Worm (Caenorhabditis elegans): Measurements from ENCODE around the gene str-55.

str-55 gene

DNA sequence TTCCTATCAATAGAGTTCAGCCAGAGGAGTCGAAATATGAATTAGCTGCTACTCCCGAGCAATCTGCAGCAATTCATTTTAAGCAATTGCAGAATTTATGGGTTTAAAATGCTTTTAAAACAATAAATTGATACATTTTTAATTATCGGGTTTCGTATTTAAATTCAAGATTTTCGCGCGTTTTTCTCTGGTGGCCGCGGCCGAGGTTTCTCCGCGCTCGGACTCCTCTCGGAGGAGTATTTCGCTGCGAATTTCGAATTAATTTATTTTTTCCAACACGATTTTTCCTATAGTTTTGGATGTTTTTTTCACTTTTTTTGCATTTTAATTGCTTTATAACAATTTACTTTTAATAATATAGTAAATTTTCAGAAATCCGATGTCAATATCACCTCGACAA lies 15.4 kb downstream of the str-55 start, which contains the start of gene F13A7.14:
F13A7.14 (plus strand) TSS at position 373 of the 400 bp plus-strand sequence.
- TF ChIP-seq unc-39 (tag; optimal IDR thresholded peaks at IDR 0.05) (no peak), egl-27 (tag; optimal IDR thresholded peaks at IDR 0.05) (no peak), nhr-67 (tag; optimal IDR thresholded peaks at IDR 0.05) (no peak), nhr-11 (tag; optimal IDR thresholded peaks at IDR 0.05) (no peak), ztf-11 (tag; optimal IDR thresholded peaks at IDR 0.05) (no peak), fkh-10 (GFP tag; optimal IDR thresholded peaks at IDR 0.05) (peak; percentile 14), ztf-4 (tag; optimal IDR thresholded peaks at IDR 0.05) (no peak), skn-1 (tag; optimal IDR thresholded peaks at IDR 0.05) (peak; percentile 29), lin-15B (tag; optimal IDR thresholded peaks at IDR 0.05) (peak; percentile 76), mdl-1 (tag; optimal IDR thresholded peaks at IDR 0.05) (no peak), nhr-25 (tag; optimal IDR thresholded peaks at IDR 0.05) (peak; percentile 45), pqm-1 (tag; optimal IDR thresholded peaks at IDR 0.05) (peak; percentile 26), nhr-77 (tag; optimal IDR thresholded peaks at IDR 0.05) (no peak), elt-3 (tag; optimal IDR thresholded peaks at IDR 0.05) (no peak), ceh-82 (tag; optimal IDR thresholded peaks at IDR 0.05) (no peak), eor-1 (tag; optimal IDR thresholded peaks at IDR 0.05) (no peak), nhr-12 (tag; optimal IDR thresholded peaks at IDR 0.05) (no peak), ZK546.5 (tag; optimal IDR thresholded peaks at IDR 0.05) (no peak), ama-1 (optimal IDR thresholded peaks at IDR 0.05) (no peak), nfya-1 (tag; optimal IDR thresholded peaks at IDR 0.05; ENCODE audit: insufficient read depth) (peak; percentile 83), nhr-43 (tag; optimal IDR thresholded peaks at IDR 0.05; ENCODE audit: poor library complexity, severe bottlenecking) (peak; percentile 90), ceh-16 (tag; optimal IDR thresholded peaks at IDR 0.05) (no peak), jun-1 (tag; optimal IDR thresholded peaks at IDR 0.05) (no peak), mml-1 (tag; optimal IDR thresholded peaks at IDR 0.05) (no peak), zag-1 (tag; optimal IDR thresholded peaks at IDR 0.05) (no peak), nhr-23 (tag; optimal IDR thresholded peaks at IDR 0.05) (peak; percentile 81), ceh-28 (tag; optimal IDR thresholded peaks at IDR 0.05) (peak; percentile 16), daf-12 (tag; optimal IDR thresholded peaks at IDR 0.05) (no peak), elt-1 (tag; optimal IDR thresholded peaks at IDR 0.05) (peak; percentile 17), R02D3.7 (tag; optimal IDR thresholded peaks at IDR 0.05) (peak; percentile 59), egl-5 (tag; optimal IDR thresholded peaks at IDR 0.05) (no peak), lin-39 (tag; optimal IDR thresholded peaks at IDR 0.05) (peak; percentile 65), snpc-4 (tag; optimal IDR thresholded peaks at IDR 0.05) (peak; percentile 88), nhr-76 (tag; optimal IDR thresholded peaks at IDR 0.05) (no peak), nhr-237 (tag; optimal IDR thresholded peaks at IDR 0.05) (no peak), sea-2 (GFP tag; optimal IDR thresholded peaks at IDR 0.05) (no peak), fos-1 (tag; optimal IDR thresholded peaks at IDR 0.05) (no peak), nhr-28 (tag; optimal IDR thresholded peaks at IDR 0.05) (no peak), elt-2 (tag; optimal IDR thresholded peaks at IDR 0.05) (peak; percentile 41), tbx-2 (tag; optimal IDR thresholded peaks at IDR 0.05) (no peak), ceh-9 (tag; optimal IDR thresholded peaks at IDR 0.05) (no peak), lsy-12 (tag; optimal IDR thresholded peaks at IDR 0.05) (peak; percentile 73), unc-62 (GFP tag; optimal IDR thresholded peaks at IDR 0.05) (no peak), aly-2 (tag; optimal IDR thresholded peaks at IDR 0.05) (no peak), hmg-11 (tag; optimal IDR thresholded peaks at IDR 0.05) (peak; percentile 63), fkh-2 (tag; optimal IDR thresholded peaks at IDR 0.05) (no peak), pha-4 (tag; optimal IDR thresholded peaks at IDR 0.05) (peak; percentile 73)

ce11 chrV:16399388-16399787 lies 17.5 kb downstream of the str-55 start, which contains the start of gene sre-36:
Gene sre-36 (plus strand): TSS chrV:16399688.
- TF ChIP-seq zag-1 (tag; optimal IDR thresholded peaks at IDR 0.05) (no peak), fos-1 (tag; optimal IDR thresholded peaks at IDR 0.05) (no peak), unc-62 (GFP tag; optimal IDR thresholded peaks at IDR 0.05) (no peak), ceh-16 (tag; optimal IDR thresholded peaks at IDR 0.05) (no peak), mdl-1 (tag; optimal IDR thresholded peaks at IDR 0.05) (no peak), nhr-77 (tag; optimal IDR thresholded peaks at IDR 0.05) (no peak), lsy-12 (tag; optimal IDR thresholded peaks at IDR 0.05) (no peak), ama-1 (optimal IDR thresholded peaks at IDR 0.05) (no peak), fkh-2 (tag; optimal IDR thresholded peaks at IDR 0.05) (no peak), pqm-1 (tag; optimal IDR thresholded peaks at IDR 0.05) (no peak), unc-39 (tag; optimal IDR thresholded peaks at IDR 0.05) (no peak), eor-1 (tag; optimal IDR thresholded peaks at IDR 0.05) (no peak), nhr-11 (tag; optimal IDR thresholded peaks at IDR 0.05) (no peak), mml-1 (tag; optimal IDR thresholded peaks at IDR 0.05) (no peak), egl-27 (tag; optimal IDR thresholded peaks at IDR 0.05) (no peak), jun-1 (tag; optimal IDR thresholded peaks at IDR 0.05) (no peak)

All from whole organism, L3 larva.